Fruit fly (Drosophila melanogaster) whole organism, embryonic: ENCODE data around the gene CG43750.

Experiments
- BEAF-32 ChIP-seq: fragments of 200-800 bp; sonication (Bioruptor generic); optimal IDR thresholded peaks from 3 replicates; lab custom pipeline; 2017; ENCODE audit warnings: missing biosample characterization, missing genetic modification characterization, mild to moderate bottlenecking, moderate library complexity, missing genetic modification reagents
- Bteb2 ChIP-seq: fragments of 200-800 bp; sonication (Bioruptor generic); optimal IDR thresholded peaks from 2 replicates; lab custom pipeline; 2016; ENCODE audit warnings: missing biosample characterization, missing genetic modification characterization
- CG11504 ChIP-seq: fragments of 200-800 bp; sonication (Bioruptor generic); optimal IDR thresholded peaks from 3 replicates; lab custom pipeline; 2019; ENCODE audit warnings: missing biosample characterization, mild to moderate bottlenecking, missing genetic modification characterization, moderate library complexity
- CG12744 ChIP-seq: fragments of 200-800 bp; sonication (Bioruptor generic); optimal IDR thresholded peaks from 2 replicates; lab custom pipeline; 2016; ENCODE audit warnings: missing biosample characterization, missing genetic modification characterization
- CG14441 ChIP-seq: fragments of 200-800 bp; sonication (Bioruptor generic); IDR thresholded peaks from 2 replicates; pipeline ENCODE4 v1.3.6; 2022; ENCODE audit warnings: missing biosample characterization, missing genetic modification characterization
- CG15011 ChIP-seq: fragments of 200-800 bp; sonication (Bioruptor generic); optimal IDR thresholded peaks from 3 replicates; lab custom pipeline; 2018; ENCODE audit warnings: missing biosample characterization, mild to moderate bottlenecking, missing genetic modification characterization
- CG1529 ChIP-seq: fragments of 200-800 bp; sonication (Bioruptor generic); optimal IDR thresholded peaks from 3 replicates; lab custom pipeline; 2018; ENCODE audit warnings: missing biosample characterization, missing genetic modification characterization
- CG15696 ChIP-seq: fragments of 200-800 bp; sonication (Bioruptor generic); optimal IDR thresholded peaks from 2 replicates; lab custom pipeline; 2019; ENCODE audit warnings: missing biosample characterization, mild to moderate bottlenecking, missing genetic modification characterization, moderate library complexity
- CG1647 ChIP-seq: fragments of 200-800 bp; sonication (Bioruptor generic); optimal IDR thresholded peaks from 3 replicates; lab custom pipeline; 2016; ENCODE audit warnings: missing biosample characterization, missing genetic modification characterization
- CG16815 ChIP-seq: fragments of 200-800 bp; sonication (Bioruptor generic); optimal IDR thresholded peaks from 3 replicates; lab custom pipeline; 2017; ENCODE audit warnings: missing biosample characterization, mild to moderate bottlenecking, missing genetic modification characterization
- CG1792 ChIP-seq: fragments of 200-800 bp; sonication (Bioruptor generic); optimal IDR thresholded peaks from 2 replicates; lab custom pipeline; 2016; ENCODE audit warnings: missing biosample characterization, missing genetic modification characterization
- CG2129 ChIP-seq: fragments of 200-800 bp; sonication (Bioruptor generic); IDR thresholded peaks from 2 replicates; pipeline ENCODE4 v1.3.6; 2022; ENCODE audit warnings: missing biosample characterization, missing genetic modification characterization; ENCODE audit not compliant: partially characterized antibody
- CG30403 ChIP-seq: fragments of 200-800 bp; sonication (Bioruptor generic); optimal IDR thresholded peaks from 3 replicates; lab custom pipeline; 2016; ENCODE audit warnings: missing biosample characterization, missing genetic modification characterization
- CG31441 ChIP-seq: fragments of 200-800 bp; sonication (Bioruptor generic); IDR thresholded peaks from 2 replicates; pipeline ENCODE4 v1.3.6; 2022; ENCODE audit warnings: missing biosample characterization, missing genetic modification characterization
- CG34224 ChIP-seq: fragments of 200-800 bp; sonication (Bioruptor generic); IDR thresholded peaks from 3 replicates; pipeline ENCODE4 v1.3.6; 2022; ENCODE audit warnings: missing biosample characterization, missing genetic modification characterization; ENCODE audit not compliant: partially characterized antibody
- CG4820 ChIP-seq: fragments of 200-800 bp; sonication (Bioruptor generic); optimal IDR thresholded peaks from 3 replicates; lab custom pipeline; 2016; ENCODE audit warnings: missing biosample characterization, missing genetic modification characterization
- CG6254 ChIP-seq: fragments of 200-800 bp; sonication (Bioruptor generic); optimal IDR thresholded peaks from 3 replicates; lab custom pipeline; 2017; ENCODE audit warnings: mild to moderate bottlenecking, missing biosample characterization, missing genetic modification reagents, missing genetic modification characterization
- CG6791 ChIP-seq: fragments of 200-800 bp; sonication (Bioruptor generic); IDR thresholded peaks from 3 replicates; pipeline ENCODE4 v1.3.6; 2022; ENCODE audit warnings: missing biosample characterization, missing genetic modification characterization; ENCODE audit not compliant: partially characterized antibody
- CG7745 ChIP-seq: fragments of 200-800 bp; sonication (Bioruptor generic); optimal IDR thresholded peaks from 2 replicates; lab custom pipeline; 2018; ENCODE audit warnings: missing biosample characterization, mild to moderate bottlenecking, missing genetic modification characterization, moderate library complexity
- CG7928 ChIP-seq: fragments of 200-800 bp; sonication (Bioruptor generic); optimal IDR thresholded peaks from 2 replicates; lab custom pipeline; 2017; ENCODE audit warnings: missing biosample characterization, mild to moderate bottlenecking, missing genetic modification characterization
- CG7987 ChIP-seq: fragments of 200-800 bp; sonication (Bioruptor generic); optimal IDR thresholded peaks from 2 replicates; lab custom pipeline; 2018; ENCODE audit warnings: missing biosample characterization, mild to moderate bottlenecking, missing genetic modification characterization, moderate library complexity
- CG8388 ChIP-seq: fragments of 200-800 bp; sonication (Bioruptor generic); optimal IDR thresholded peaks from 2 replicates; lab custom pipeline; 2019; ENCODE audit warnings: missing biosample characterization, mild to moderate bottlenecking, missing genetic modification characterization, moderate library complexity
- CG9609 ChIP-seq: fragments of 200-800 bp; sonication (Bioruptor generic); optimal IDR thresholded peaks from 3 replicates; lab custom pipeline; 2016; ENCODE audit warnings: missing biosample characterization, missing genetic modification characterization
- Dad ChIP-seq: fragments of 200-800 bp; sonication (Bioruptor generic); optimal IDR thresholded peaks from 3 replicates; lab custom pipeline; 2016; ENCODE audit warnings: missing biosample characterization, missing genetic modification characterization
- Dbx ChIP-seq: fragments of 200-800 bp; sonication (Bioruptor generic); IDR thresholded peaks from 3 replicates; pipeline ENCODE4 v1.3.6; 2022; ENCODE audit warnings: missing biosample characterization, missing genetic modification characterization
- Dip3 ChIP-seq: fragments of 200-800 bp; sonication (Bioruptor generic); optimal IDR thresholded peaks from 3 replicates; lab custom pipeline; 2016; ENCODE audit warnings: missing biosample characterization, missing genetic modification characterization
- Doc2 ChIP-seq: fragments of 200-800 bp; sonication (Bioruptor generic); IDR thresholded peaks from 2 replicates; pipeline ENCODE4 v1.3.6; 2022; ENCODE audit warnings: missing biosample characterization, missing genetic modification characterization
- HLH4C ChIP-seq: fragments of 200-800 bp; sonication (Bioruptor generic); IDR thresholded peaks from 3 replicates; pipeline ENCODE4 v1.3.6; 2022; ENCODE audit warnings: missing biosample characterization, missing genetic modification characterization; ENCODE audit not compliant: partially characterized antibody
- Meics ChIP-seq: fragments of 200-800 bp; sonication (Bioruptor generic); optimal IDR thresholded peaks from 2 replicates; lab custom pipeline; 2017; ENCODE audit warnings: missing biosample characterization, mild to moderate bottlenecking, missing genetic modification characterization
- Pdp1 ChIP-seq, 2 experiments: fragments of 200-800 bp; sonication (Bioruptor generic); optimal IDR thresholded peaks; 3 replicates each; lab custom pipeline; 2016; ENCODE audit warnings: missing biosample characterization in 2 of 2, missing genetic modification characterization in 2 of 2, mild to moderate bottlenecking in 1 of 2, moderate library complexity in 1 of 2
- Poxn ChIP-seq: fragments of 200-800 bp; sonication (Bioruptor generic); IDR thresholded peaks from 2 replicates; pipeline ENCODE4 v1.3.6; 2022; ENCODE audit warnings: missing biosample characterization, missing genetic modification characterization
- Ravus ChIP-seq: fragments of 200-800 bp; sonication (Bioruptor generic); IDR thresholded peaks from 2 replicates; pipeline ENCODE4 v1.3.6; 2022; ENCODE audit warnings: missing biosample characterization, missing genetic modification characterization
- Sry-δ ChIP-seq: fragments of 200-800 bp; sonication (Bioruptor generic); optimal IDR thresholded peaks from 2 replicates; lab custom pipeline; 2016; ENCODE audit warnings: missing biosample characterization, missing genetic modification characterization
- ase ChIP-seq: fragments of 200-800 bp; sonication (Bioruptor generic); IDR thresholded peaks from 3 replicates; pipeline ENCODE4 v1.3.6; 2022; ENCODE audit warnings: missing biosample characterization, missing genetic modification characterization
- corto ChIP-seq: fragments of 200-800 bp; sonication (Bioruptor generic); optimal IDR thresholded peaks from 2 replicates; lab custom pipeline; 2016; ENCODE audit warnings: missing biosample characterization, mild to moderate bottlenecking, missing genetic modification characterization, moderate library complexity
- crol ChIP-seq: fragments of 200-800 bp; sonication (Bioruptor generic); IDR thresholded peaks from 2 replicates; pipeline ENCODE4 v1.3.6; 2022; ENCODE audit warnings: missing biosample characterization, missing genetic modification characterization
- dpn ChIP-seq, 2 experiments: fragments of 200-800 bp; sonication (Bioruptor generic); optimal IDR thresholded peaks; 3 replicates each; lab custom pipeline; 2016; ENCODE audit warnings: missing biosample characterization in 2 of 2, missing genetic modification characterization in 2 of 2
- exex ChIP-seq: fragments of 200-800 bp; sonication (Bioruptor generic); optimal IDR thresholded peaks from 4 replicates; lab custom pipeline; 2018; ENCODE audit warnings: missing biosample characterization, mild to moderate bottlenecking, missing genetic modification characterization, moderate library complexity
- gcm2 ChIP-seq: fragments of 200-800 bp; sonication (Bioruptor generic); optimal IDR thresholded peaks from 2 replicates; lab custom pipeline; 2016; ENCODE audit warnings: missing biosample characterization, missing genetic modification characterization
- gsb ChIP-seq: fragments of 200-800 bp; sonication (Bioruptor generic); IDR thresholded peaks from 2 replicates; pipeline ENCODE4 v1.3.6; 2022; ENCODE audit warnings: missing biosample characterization, missing genetic modification characterization
- hbn ChIP-seq: fragments of 200-800 bp; sonication (Bioruptor generic); IDR thresholded peaks from 2 replicates; pipeline ENCODE4 v1.3.6; 2022; ENCODE audit warnings: missing biosample characterization, missing genetic modification characterization; ENCODE audit not compliant: partially characterized antibody
- knrl ChIP-seq: fragments of 200-800 bp; sonication (Bioruptor generic); IDR thresholded peaks from 3 replicates; pipeline ENCODE4 v1.3.6; 2022; ENCODE audit warnings: missing biosample characterization, missing genetic modification characterization; ENCODE audit not compliant: partially characterized antibody
- nom ChIP-seq: fragments of 200-800 bp; sonication (Bioruptor generic); optimal IDR thresholded peaks from 2 replicates; lab custom pipeline; 2017; ENCODE audit warnings: missing biosample characterization, missing genetic modification characterization, mild to moderate bottlenecking, moderate library complexity, missing genetic modification reagents
- p53 ChIP-seq: fragments of 200-800 bp; sonication (Bioruptor generic); optimal IDR thresholded peaks from 2 replicates; lab custom pipeline; 2016; ENCODE audit warnings: missing biosample characterization, missing genetic modification characterization
- pita ChIP-seq: fragments of 200-800 bp; sonication (Bioruptor generic); optimal IDR thresholded peaks from 2 replicates; lab custom pipeline; 2017; ENCODE audit warnings: missing biosample characterization, mild to moderate bottlenecking, missing genetic modification characterization
- rib ChIP-seq: fragments of 200-800 bp; sonication (Bioruptor generic); IDR thresholded peaks from 2 replicates; pipeline ENCODE4 v1.3.6; 2022; ENCODE audit warnings: missing biosample characterization, missing genetic modification characterization
- sqz ChIP-seq: fragments of 200-800 bp; sonication (Bioruptor generic); optimal IDR thresholded peaks from 3 replicates; lab custom pipeline; 2018; ENCODE audit warnings: missing biosample characterization, mild to moderate bottlenecking, missing genetic modification characterization
- unc-4 ChIP-seq: fragments of 200-800 bp; sonication (Bioruptor generic); IDR thresholded peaks from 2 replicates; pipeline ENCODE4 v1.3.6; 2022; ENCODE audit warnings: missing biosample characterization, missing genetic modification characterization; ENCODE audit not compliant: partially characterized antibody
- unpg ChIP-seq: fragments of 200-800 bp; sonication (Bioruptor generic); optimal IDR thresholded peaks from 3 replicates; lab custom pipeline; 2018; ENCODE audit warnings: missing biosample characterization, mild to moderate bottlenecking, missing genetic modification characterization, moderate library complexity
- zf30C ChIP-seq: fragments of 200-800 bp; sonication (Bioruptor generic); optimal IDR thresholded peaks from 3 replicates; lab custom pipeline; 2018; ENCODE audit warnings: missing biosample characterization, mild to moderate bottlenecking, missing genetic modification characterization

The CG43750 gene

DNA sequence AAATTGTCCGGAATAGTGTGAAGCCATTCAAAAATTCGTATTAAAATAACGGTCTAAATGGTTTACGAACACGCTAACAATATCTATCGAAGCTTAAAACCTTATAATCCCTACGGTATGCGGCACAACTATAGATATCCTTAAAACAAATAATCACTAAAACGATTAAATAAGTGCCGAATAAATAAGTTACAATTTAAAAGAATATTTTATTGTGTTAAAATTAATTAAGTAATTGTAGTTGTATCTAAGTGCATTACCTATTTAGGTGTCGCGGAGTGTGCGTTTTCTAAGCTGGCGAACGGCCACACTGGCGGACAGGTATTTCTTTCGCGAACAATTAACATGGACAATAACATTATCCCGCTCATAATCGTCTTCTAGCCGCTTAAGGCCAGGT is 9.7 kb downstream of the CG43750 start, which contains the start of gene Eogt (continued):
- TF ChIP-seq CG15011: peak; percentile 78
- TF ChIP-seq CG4820 (GFP tag; lab: Kevin White, UChicago): peak; percentile 91
- TF ChIP-seq Doc2 (GFP tag; lab: Robert Waterston, UW): 0 out of 2 replicates have a peak, but pooled peaks have one; percentile 67
- 0 out of 3 replicates have a peak, but pooled peaks have one; percentile 1 for TF ChIP-seq CG6791 (GFP tag; lab: Robert Waterston, UW)
- TF ChIP-seq CG1647 (GFP tag; lab: Kevin White, UChicago): peak; percentile 65
- peak; percentile 94 for TF ChIP-seq CG8388 (GFP tag; lab: Kevin White, UChicago)
- peak; percentile 45 for TF ChIP-seq exex (tag; lab: Kevin White, UChicago)
- TF ChIP-seq hbn (GFP tag; lab: Robert Waterston, UW): no peak
- TF ChIP-seq HLH4C (GFP tag; lab: Robert Waterston, UW): no peak
- TF ChIP-seq CG9609 (GFP tag; lab: Kevin White, UChicago): peak; percentile 64
- TF ChIP-seq CG12744 (GFP tag; lab: Kevin White, UChicago): peak; percentile 68
- peak; percentile 39 for TF ChIP-seq Dad
- TF ChIP-seq Sry-δ (GFP tag; lab: Kevin White, UChicago): peak; percentile 29
- peak; percentile 92 for TF ChIP-seq gsb (GFP tag; lab: Robert Waterston, UW)
- no peak for TF ChIP-seq CG7745 (tag; lab: Kevin White, UChicago)
- TF ChIP-seq CG6254: peak; percentile 78
- TF ChIP-seq zf30C (GFP tag; lab: Kevin White, UChicago): no peak
- peak; percentile 96 for TF ChIP-seq CG14441 (GFP tag; lab: Robert Waterston, UW)
- peak; percentile 95 for TF ChIP-seq rib (GFP tag; lab: Robert Waterston, UW)
- peak; percentile 44 for TF ChIP-seq BEAF-32
- peak; percentile 79 for TF ChIP-seq gcm2 (GFP tag; lab: Kevin White, UChicago)
- TF ChIP-seq unpg (GFP tag; lab: Kevin White, UChicago): peak; percentile 97
- peak; percentile 70 for TF ChIP-seq Dip3 (GFP tag; lab: Kevin White, UChicago)
- peak; percentile 50 for TF ChIP-seq CG7987 (GFP tag; lab: Kevin White, UChicago)
- peak; percentile 33 for TF ChIP-seq corto (GFP tag; lab: Kevin White, UChicago)
- TF ChIP-seq CG7928: peak; percentile 59
- TF ChIP-seq p53 (GFP tag; lab: Kevin White, UChicago): peak; percentile 23
- peak; percentile 96 for TF ChIP-seq ase (GFP tag; lab: Robert Waterston, UW)
- peak; percentile 87 for TF ChIP-seq Meics
- TF ChIP-seq CG1529 (GFP tag; lab: Kevin White, UChicago): peak; percentile 78
- peak; percentile 89 for TF ChIP-seq Poxn (GFP tag; lab: Robert Waterston, UW)
- peak; percentile 95 for TF ChIP-seq Dbx
- peak; percentile 63 for TF ChIP-seq Bteb2
- TF ChIP-seq crol: peak; percentile 54; the same call in 1 of the 2 replicates
- TF ChIP-seq CG16815 (GFP tag; lab: Kevin White, UChicago): peak; percentile 95
- peak; percentile 81 for TF ChIP-seq nom (GFP tag; lab: Kevin White, UChicago)
- peak; percentile 82 to 85 for TF ChIP-seq Pdp1 (GFP tag; optimal IDR thresholded peaks at IDR 0.05; lab: Kevin White, UChicago)
- peak; percentile 64 for TF ChIP-seq pita
- TF ChIP-seq unc-4: no peak
- TF ChIP-seq Ravus (GFP tag; lab: Robert Waterston, UW): peak; percentile 85
- TF ChIP-seq CG30403 (GFP tag; lab: Kevin White, UChicago): peak; percentile 94
- peak; percentile 76 to 91 for TF ChIP-seq dpn (GFP tag; optimal IDR thresholded peaks at IDR 0.05; lab: Kevin White, UChicago)
- peak; percentile 92 for TF ChIP-seq CG11504
- TF ChIP-seq knrl (GFP tag; lab: Robert Waterston, UW): peak; percentile 25; the same call in 1 of the 3 replicates
- TF ChIP-seq CG34224 (GFP tag; lab: Robert Waterston, UW): no peak
- TF ChIP-seq sqz: no peak
- TF ChIP-seq CG31441 (GFP tag; lab: Robert Waterston, UW): peak; percentile 86
- TF ChIP-seq CG15696 (tag; lab: Kevin White, UChicago): peak; percentile 92
- TF ChIP-seq CG2129 (GFP tag; lab: Robert Waterston, UW): no peak
- TF ChIP-seq CG1792 (GFP tag; lab: Kevin White, UChicago): peak; percentile 27
